Worm (Caenorhabditis elegans): ENCODE data around the gene dnj-18.

ce11 chrIII:4734056-4734455, 36.1 kb downstream of the dnj-18 start, which contains the start of gene F17C8.9:
- TF ChIP-seq K12H6.12 (tag; optimal IDR thresholded peaks at IDR 0.05) (no peak), pha-4 (tag; optimal IDR thresholded peaks at IDR 0.05) (no peak), Y53F4B.3 (GFP tag; IDR thresholded peaks at IDR 0.05) (no peak), hlh-12 (tag; optimal IDR thresholded peaks at IDR 0.05) (no peak), ama-1 (optimal IDR thresholded peaks at IDR 0.05) (no peak), ama-1 (GFP tag; optimal IDR thresholded peaks at IDR 0.05) (no peak), sptf-2 (GFP tag; optimal IDR thresholded peaks at IDR 0.05) (no peak)

Data from whole organism, young adult.